Worm (Caenorhabditis elegans) whole organism, L2 larva: Measurements from ENCODE around the gene F55G11.7.
A peak's percentile ranks its signal among the peaks of the same experiment; 100 is the strongest.

Experiments
- F13H6.1 ChIP-seq: sonication (generic microtip); optimal IDR thresholded peaks from 2 replicates; lab custom pipeline; 2016; ENCODE audit warnings: missing genetic modification characterization, missing compliant biosample characterization
- Y55F3AM.14 ChIP-seq: fragments of 200-800 bp; sonication (Bioruptor generic); optimal IDR thresholded peaks from 2 replicates; lab custom pipeline; 2018; ENCODE audit warnings: mild to moderate bottlenecking, missing genetic modification characterization, missing compliant biosample characterization
- aly-2 ChIP-seq: fragments of 150-350 bp; optimal IDR thresholded peaks from 2 replicates; lab custom pipeline; 2014; ENCODE audit warnings: missing biosample characterization, missing genetic modification characterization
- ama-1 ChIP-seq: fragments of 150-350 bp; optimal IDR thresholded peaks from 2 replicates; lab custom pipeline; 2018; ENCODE audit warnings: inconsistent platforms
- blmp-1 ChIP-seq: sonication (generic microtip); optimal IDR thresholded peaks from 2 replicates; lab custom pipeline; 2017; ENCODE audit warnings: missing genetic modification characterization, mild to moderate bottlenecking, missing compliant biosample characterization, antibody characterized with exemption, moderate library complexity; ENCODE audit not compliant: insufficient read depth
- ceh-16 ChIP-seq: fragments of 150-350 bp; optimal IDR thresholded peaks from 2 replicates; lab custom pipeline; 2014; ENCODE audit warnings: missing biosample characterization, missing genetic modification characterization
- ceh-82 ChIP-seq: fragments of 150-350 bp; optimal IDR thresholded peaks from 2 replicates; lab custom pipeline; 2014; ENCODE audit warnings: missing biosample characterization, missing genetic modification characterization
- dmd-4 ChIP-seq: sonication (generic microtip); optimal IDR thresholded peaks from 2 replicates; lab custom pipeline; 2017; ENCODE audit warnings: missing biosample characterization, missing genetic modification characterization
- elt-3 ChIP-seq: sonication (generic microtip); optimal IDR thresholded peaks from 2 replicates; lab custom pipeline; 2017; ENCODE audit warnings: missing biosample characterization, missing genetic modification characterization
- fos-1 ChIP-seq: fragments of 150-350 bp; optimal IDR thresholded peaks from 2 replicates; lab custom pipeline; 2014; ENCODE audit warnings: missing biosample characterization, missing genetic modification characterization
- lin-11 ChIP-seq: fragments of 150-350 bp; sonication (generic microtip); optimal IDR thresholded peaks from 2 replicates; lab custom pipeline; 2014; ENCODE audit warnings: missing biosample characterization, missing genetic modification characterization, inconsistent platforms, mixed read lengths
- lin-13 ChIP-seq: fragments of 150-350 bp; optimal IDR thresholded peaks from 2 replicates; lab custom pipeline; 2014; ENCODE audit warnings: missing biosample characterization, missing genetic modification reagents, missing genetic modification characterization
- lsy-2 ChIP-seq, 2 experiments: fragments of 150-350 bp in 1 of 2; sonication (generic microtip) in 1 of 2; optimal IDR thresholded peaks; 2 replicates each; lab custom pipeline; 2014 to 2017; ENCODE audit warnings: missing biosample characterization in 2 of 2, missing genetic modification characterization in 2 of 2
- mab-5 ChIP-seq: fragments of 150-350 bp; optimal IDR thresholded peaks from 2 replicates; lab custom pipeline; 2014; ENCODE audit warnings: missing biosample characterization, missing genetic modification characterization
- mbf-1 ChIP-seq: sonication (generic microtip); optimal IDR thresholded peaks from 2 replicates; lab custom pipeline; 2017; ENCODE audit warnings: missing biosample characterization, missing genetic modification characterization
- mdl-1 ChIP-seq, 2 experiments: fragments of 150-350 bp in 1 of 2; sonication (generic microtip) in 1 of 2; optimal IDR thresholded peaks; 2 replicates each; lab custom pipeline; 2017; ENCODE audit warnings: missing biosample characterization in 2 of 2, missing genetic modification characterization in 2 of 2
- nhr-10 ChIP-seq: sonication (generic microtip); optimal IDR thresholded peaks from 2 replicates; lab custom pipeline; 2017; ENCODE audit warnings: missing biosample characterization, missing genetic modification characterization
- nhr-11 ChIP-seq: fragments of 150-350 bp; optimal IDR thresholded peaks from 2 replicates; lab custom pipeline; 2014; ENCODE audit warnings: missing biosample characterization, missing genetic modification characterization
- nhr-21 ChIP-seq: fragments of 150-350 bp; optimal IDR thresholded peaks from 2 replicates; lab custom pipeline; 2014; ENCODE audit warnings: missing biosample characterization, missing genetic modification characterization
- nhr-23 ChIP-seq: fragments of 150-350 bp; optimal IDR thresholded peaks from 2 replicates; lab custom pipeline; 2014; ENCODE audit warnings: missing biosample characterization, missing genetic modification reagents, missing genetic modification characterization
- nhr-6 ChIP-seq: fragments of 150-350 bp; optimal IDR thresholded peaks from 2 replicates; lab custom pipeline; 2014; ENCODE audit warnings: missing biosample characterization, missing genetic modification characterization
- nhr-77 ChIP-seq: fragments of 150-350 bp; optimal IDR thresholded peaks from 2 replicates; lab custom pipeline; 2014; ENCODE audit warnings: missing biosample characterization, missing genetic modification characterization
- peb-1 ChIP-seq: fragments of 150-350 bp; optimal IDR thresholded peaks from 2 replicates; lab custom pipeline; 2014; ENCODE audit warnings: missing biosample characterization, missing genetic modification characterization
- skn-1 ChIP-seq: sonication (generic microtip); optimal IDR thresholded peaks from 2 replicates; lab custom pipeline; 2017; ENCODE audit warnings: missing biosample characterization, missing genetic modification characterization
- sma-3 ChIP-seq: sonication (generic microtip); optimal IDR thresholded peaks from 2 replicates; lab custom pipeline; 2016; ENCODE audit warnings: missing genetic modification reagents, missing genetic modification characterization, missing compliant biosample characterization
- sma-9 ChIP-seq, 2 experiments: fragments of 150-350 bp in 1 of 2; sonication (generic microtip) in 1 of 2; optimal IDR thresholded peaks; 2 replicates each; lab custom pipeline; 2014 to 2016; ENCODE audit warnings: missing genetic modification characterization in 2 of 2, mild to moderate bottlenecking in 1 of 2, missing biosample characterization in 1 of 2, missing compliant biosample characterization in 1 of 2, missing genetic modification reagents in 1 of 2, moderate library complexity in 1 of 2
- snpc-4 ChIP-seq: fragments of 150-350 bp; optimal IDR thresholded peaks from 2 replicates; lab custom pipeline; 2014; ENCODE audit warnings: missing biosample characterization, missing genetic modification characterization
- unc-39 ChIP-seq: fragments of 150-350 bp; optimal IDR thresholded peaks from 2 replicates; lab custom pipeline; 2014; ENCODE audit warnings: missing biosample characterization, missing genetic modification characterization
- unc-55 ChIP-seq: fragments of 150-350 bp; sonication (generic microtip); optimal IDR thresholded peaks from 3 replicates; lab custom pipeline; 2014; ENCODE audit warnings: missing biosample characterization, missing genetic modification reagents, missing genetic modification characterization
- unc-62 ChIP-seq: fragments of 150-350 bp; optimal IDR thresholded peaks from 2 replicates; lab custom pipeline; 2014; ENCODE audit warnings: missing biosample characterization, missing genetic modification reagents, missing genetic modification characterization
- ztf-11 ChIP-seq: sonication (generic microtip); optimal IDR thresholded peaks from 2 replicates; lab custom pipeline; 2017; ENCODE audit warnings: missing biosample characterization, missing genetic modification characterization
- ztf-4 ChIP-seq: fragments of 150-350 bp; optimal IDR thresholded peaks from 2 replicates; lab custom pipeline; 2014; ENCODE audit warnings: missing biosample characterization, missing genetic modification characterization

Gene F55G11.7

DNA sequence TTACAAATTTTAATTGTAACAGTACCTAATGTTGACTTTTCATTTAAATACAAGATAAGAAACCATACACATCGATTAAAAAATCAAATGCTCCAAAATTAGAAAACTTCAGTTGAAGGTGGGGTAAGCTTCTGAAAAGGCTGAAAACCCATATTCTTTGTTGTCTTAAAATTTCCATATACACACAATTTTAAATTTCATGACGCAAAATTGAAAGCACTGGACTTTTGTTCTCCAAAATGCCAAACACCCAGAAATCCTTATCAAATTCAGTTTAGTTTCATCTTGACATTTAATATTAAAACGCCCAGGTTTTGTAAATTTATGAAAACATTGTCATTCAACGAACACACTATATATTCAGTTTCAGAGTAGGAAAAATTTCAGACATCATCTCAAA is at the start of gene F55G11.7:
Gene F55G11.7 (plus strand): TSS at position 301 of the 400 bp plus-strand sequence.
- no peak for TF ChIP-seq snpc-4 (tag; lab: Kevin White, UChicago)
- no peak for TF ChIP-seq aly-2

ce11 chrIV:12911990-12912389 is 48.2 kb upstream of the F55G11.7 start, which contains the start of gene K08D8.5:
Gene K08D8.5, minus strand, starts transcription at chrIV:12912129.
- no peak for TF ChIP-seq ceh-16
- peak; percentile 51 for TF ChIP-seq sma-9 (GFP tag; optimal IDR thresholded peaks at IDR 0.05; lab: Kevin White, UChicago)
- no peak for TF ChIP-seq sma-9 (tag; optimal IDR thresholded peaks at IDR 0.05; lab: Kevin White, UChicago)
- peak; percentile 79 for TF ChIP-seq fos-1 (tag; lab: Kevin White, UChicago)

ce11 chrIV:12914532-12915019 is 45.7 kb upstream of the F55G11.7 start, which contains the start of gene irg-6:
Gene irg-6, minus strand, starts transcription at chrIV:12914969.
- TF ChIP-seq ceh-82 (tag; lab: Kevin White, UChicago), result no peak
- no peak for TF ChIP-seq lsy-2 (tag; optimal IDR thresholded peaks at IDR 0.05; lab: Kevin White, UChicago)

ce11 chrIV:12915479-12915878 is 44.8 kb upstream of the F55G11.7 start, which contains the start of gene srz-15:
Gene srz-15, plus strand, starts transcription at chrIV:12915779.
- TF ChIP-seq dmd-4 (tag; lab: Kevin White, UChicago) (no peak), nhr-23 (tag; lab: Kevin White, UChicago) (no peak), blmp-1 (tag; lab: Kevin White, UChicago) (no peak), mdl-1 (tag; optimal IDR thresholded peaks at IDR 0.05; lab: Kevin White, UChicago) (no peak), nhr-10 (no peak)

DNA sequence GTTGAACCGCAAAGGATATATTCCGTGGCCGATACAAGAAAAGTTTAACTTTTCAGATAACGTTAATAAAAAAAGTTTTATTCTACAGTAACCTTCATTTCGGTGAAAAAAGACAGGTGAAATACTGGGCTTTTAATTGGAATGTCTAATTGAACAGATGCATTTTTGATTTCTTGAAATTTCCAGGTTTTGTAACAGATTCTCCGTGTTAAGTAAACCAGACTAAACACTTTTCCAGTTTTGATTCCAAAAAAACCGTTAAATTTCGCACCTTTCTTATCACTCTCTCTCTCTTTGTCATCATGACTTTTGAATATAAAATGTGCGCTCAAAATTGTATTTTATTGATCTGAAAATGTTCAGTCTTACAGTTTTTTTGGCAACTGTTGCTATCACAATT is 42.0 kb upstream of the F55G11.7 start, which contains the start of gene C32H11.3:
Gene C32H11.3 (plus strand): TSS at position 301 of the 400 bp plus-strand sequence.
- no peak for TF ChIP-seq ama-1 (lab: Kevin White, UChicago)
- no peak for TF ChIP-seq ceh-16
- no peak for TF ChIP-seq lin-13
- no peak for TF ChIP-seq unc-55 (GFP tag; lab: Kevin White, UChicago)
- no peak for TF ChIP-seq ztf-11 (tag; lab: Kevin White, UChicago)
- no peak for TF ChIP-seq nhr-77 (tag; lab: Kevin White, UChicago)
- TF ChIP-seq peb-1 (tag; lab: Kevin White, UChicago), result no peak
- TF ChIP-seq nhr-11 (tag; lab: Kevin White, UChicago), result no peak
- TF ChIP-seq elt-3 (tag; lab: Kevin White, UChicago), result no peak
- TF ChIP-seq skn-1 (tag; lab: Kevin White, UChicago), result no peak
- no peak for TF ChIP-seq mab-5 (tag; lab: Kevin White, UChicago)
- TF ChIP-seq nhr-21, result no peak
- TF ChIP-seq lin-11 (tag; lab: Kevin White, UChicago), result no peak
- TF ChIP-seq F13H6.1 (tag; lab: Kevin White, UChicago), result no peak
- no peak for TF ChIP-seq lsy-2 (tag; optimal IDR thresholded peaks at IDR 0.05; lab: Kevin White, UChicago)

- TF ChIP-seq mbf-1 (tag; lab: Kevin White, UChicago), result no peak
- peak; percentile 45 for TF ChIP-seq skn-1 (tag; lab: Kevin White, UChicago)
- peak; percentile 73 for TF ChIP-seq fos-1 (tag; lab: Kevin White, UChicago)
- TF ChIP-seq sma-9 (GFP tag; optimal IDR thresholded peaks at IDR 0.05; lab: Kevin White, UChicago), result peak; percentile 78
- TF ChIP-seq sma-9 (tag; optimal IDR thresholded peaks at IDR 0.05; lab: Kevin White, UChicago), result no peak
These were observed 39.7 kb upstream of the F55G11.7 start for ce11 chrIV:12920553-12920952.

DNA sequence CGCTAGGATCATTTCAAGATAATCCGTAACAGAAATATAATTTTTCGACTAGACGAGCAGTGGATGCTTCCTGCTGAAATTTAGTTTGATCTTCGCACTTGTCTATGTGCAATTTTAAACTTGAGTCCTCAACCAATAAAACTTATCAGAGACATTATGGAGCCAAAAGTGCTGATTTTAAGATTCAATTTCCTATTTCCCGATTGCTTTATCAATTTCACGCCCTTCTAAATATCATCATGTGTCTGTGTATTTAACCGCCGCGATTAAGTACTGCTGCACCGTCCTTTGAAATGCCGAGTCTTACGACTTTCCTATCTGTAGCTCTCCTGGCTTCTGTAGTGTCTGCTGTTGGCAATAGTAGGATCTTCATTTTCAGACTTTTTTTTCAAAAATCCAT is 39.2 kb upstream of the F55G11.7 start, which contains the start of gene C32H11.4:
Gene C32H11.4 (plus strand): TSS at position 238 of the 400 bp plus-strand sequence.
- no peak for TF ChIP-seq unc-39 (tag; lab: Kevin White, UChicago)
- no peak for TF ChIP-seq unc-62 (GFP tag; lab: Kevin White, UChicago)
- peak; percentile 96 for TF ChIP-seq sma-9 (GFP tag; optimal IDR thresholded peaks at IDR 0.05; lab: Kevin White, UChicago)
- no peak for TF ChIP-seq sma-9 (tag; optimal IDR thresholded peaks at IDR 0.05; lab: Kevin White, UChicago)
- TF ChIP-seq lin-11 (tag; lab: Kevin White, UChicago), result no peak
- no peak for TF ChIP-seq nhr-6
- peak; percentile 79 for TF ChIP-seq fos-1 (tag; lab: Kevin White, UChicago)
- TF ChIP-seq Y55F3AM.14 (GFP tag; lab: Kevin White, UChicago), result no peak
- peak; percentile 57 for TF ChIP-seq skn-1 (tag; lab: Kevin White, UChicago)
- peak; percentile 68 for TF ChIP-seq sma-3 (GFP tag; lab: Kevin White, UChicago)
- no peak for TF ChIP-seq ztf-4
- TF ChIP-seq lin-13, result no peak
- no peak for TF ChIP-seq blmp-1 (tag; lab: Kevin White, UChicago)
